Fruit fly (Drosophila melanogaster): ENCODE data around the gene Bhmt.

dm6 chr2L:18986125-18986498 lies 29.0 kb upstream of the Bhmt start:
- TF ChIP-seq dac (GFP tag; optimal IDR thresholded peaks at IDR 0.05) (no peak), CG32006 (GFP tag; optimal IDR thresholded peaks at IDR 0.05) (no peak), CG16779 (tag; optimal IDR thresholded peaks at IDR 0.05) (no peak), CG8632 (GFP tag; optimal IDR thresholded peaks at IDR 0.05) (no peak), Eip78C (GFP tag) (no peak), Blimp-1 (GFP tag; optimal IDR thresholded peaks at IDR 0.05) (no peak), acj6 (GFP tag; optimal IDR thresholded peaks at IDR 0.05) (no peak), Eip93F (GFP tag; optimal IDR thresholded peaks at IDR 0.05) (no peak), CG6854 (GFP tag; optimal IDR thresholded peaks at IDR 0.05) (no peak), svp (GFP tag) (no peak)
